Worm (Caenorhabditis elegans): ENCODE measurements around the gene F21A3.3.

F21A3.3 gene

DNA sequence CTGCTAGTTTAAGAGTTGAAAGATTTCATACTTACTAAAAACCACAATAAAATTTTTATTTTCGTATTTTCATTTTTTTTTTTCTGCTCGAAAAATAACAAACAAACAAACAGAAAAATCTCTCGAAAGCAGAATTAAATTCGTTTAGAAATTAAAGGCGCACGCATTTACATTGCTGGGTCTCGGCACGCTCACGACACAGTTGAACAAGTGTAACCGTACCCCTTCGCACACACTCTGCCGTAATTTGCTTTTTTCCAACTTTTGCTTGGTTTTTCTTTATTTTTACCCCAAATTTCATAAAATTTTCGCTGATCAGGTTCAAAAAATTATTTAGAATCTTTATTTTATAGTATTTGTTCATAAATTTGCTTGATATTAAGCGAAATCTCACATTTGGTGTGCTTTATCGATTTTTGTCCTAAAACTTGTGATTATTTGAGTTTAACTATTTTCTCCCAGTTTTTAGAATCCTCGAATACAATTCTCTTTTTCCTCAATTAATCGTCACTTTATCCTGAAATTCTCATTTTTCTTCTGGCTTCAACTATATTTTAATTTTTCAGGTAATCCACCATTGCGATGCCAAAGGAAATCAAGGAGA, 5.8 kb upstream of the F21A3.3 start, which contains the start of gene rpl-38 (continued):
- TF ChIP-seq lsy-2 (tag; optimal IDR thresholded peaks at IDR 0.05) (peak; percentile 98 to 99), ztf-11 (tag; optimal IDR thresholded peaks at IDR 0.05) (no peak), lin-13 (GFP tag; optimal IDR thresholded peaks at IDR 0.05) (no peak), gmeb-1 (tag; optimal IDR thresholded peaks at IDR 0.05) (peak; percentile 85), blmp-1 (tag; optimal IDR thresholded peaks at IDR 0.05; ENCODE audit: insufficient read depth) (peak; percentile 58)

DNA sequence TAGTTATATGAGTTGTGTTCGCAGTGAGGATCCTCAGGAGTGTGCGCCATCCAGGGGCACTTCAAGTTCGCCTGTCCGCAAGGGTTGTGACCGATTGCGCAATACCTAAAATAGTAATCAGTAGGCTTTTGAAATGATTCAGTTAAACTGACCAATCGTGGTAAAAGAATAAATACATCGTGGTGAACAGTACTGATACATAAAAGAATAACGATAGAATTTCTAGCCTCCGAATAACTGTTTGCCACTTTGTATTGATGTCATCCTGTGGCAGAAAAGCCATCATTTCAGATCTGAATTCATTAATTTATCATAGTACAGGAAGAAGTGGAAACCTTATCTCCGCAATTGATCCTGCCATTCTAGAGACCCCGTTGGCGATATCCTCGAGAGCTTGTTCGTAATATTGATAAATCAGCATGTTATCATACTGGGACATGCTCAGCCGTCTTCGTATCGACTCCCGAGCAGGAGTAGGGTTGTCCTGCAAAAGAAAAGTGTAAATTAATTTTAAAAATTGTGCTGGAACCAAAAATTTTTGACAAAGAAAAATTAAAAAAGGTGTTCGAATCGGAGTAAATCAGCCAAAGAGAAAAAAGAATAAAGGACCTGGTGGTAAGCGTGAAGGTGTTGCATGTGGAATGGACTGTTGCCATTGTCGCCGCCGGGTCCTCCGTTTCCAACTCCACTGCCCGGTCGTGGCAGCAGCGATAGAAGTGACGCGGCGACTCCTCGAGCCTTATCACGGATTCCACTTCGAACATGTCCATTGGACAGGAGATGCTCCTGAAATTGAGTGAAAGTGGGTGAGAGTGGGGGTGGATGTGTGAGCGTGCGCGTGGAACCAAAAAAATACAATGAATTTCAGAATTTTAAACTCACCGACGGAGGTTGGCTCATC, 4.4 kb upstream of the F21A3.3 start:
- TF ChIP-seq nhr-21 (tag; optimal IDR thresholded peaks at IDR 0.05) (no peak), sma-3 (GFP tag; optimal IDR thresholded peaks at IDR 0.05) (no peak), lin-39 (tag; optimal IDR thresholded peaks at IDR 0.05) (no peak), egl-27 (tag; optimal IDR thresholded peaks at IDR 0.05) (no peak), nhr-77 (tag; optimal IDR thresholded peaks at IDR 0.05) (no peak), dmd-4 (tag; optimal IDR thresholded peaks at IDR 0.05) (no peak), aly-2 (tag; optimal IDR thresholded peaks at IDR 0.05) (no peak), nhr-25 (tag; optimal IDR thresholded peaks at IDR 0.05) (no peak)

- TF ChIP-seq fos-1 (tag; optimal IDR thresholded peaks at IDR 0.05) (peak; percentile 2), lsy-2 (tag; optimal IDR thresholded peaks at IDR 0.05) (peak in 1 of 2 experiments; percentile 13), unc-39 (tag; optimal IDR thresholded peaks at IDR 0.05) (no peak), nhr-6 (tag; optimal IDR thresholded peaks at IDR 0.05) (no peak), nhr-129 (tag; optimal IDR thresholded peaks at IDR 0.05) (peak; percentile 35), R02D3.7 (tag; optimal IDR thresholded peaks at IDR 0.05) (no peak), mdl-1 (tag; optimal IDR thresholded peaks at IDR 0.05) (no peak), unc-55 (GFP tag; optimal IDR thresholded peaks at IDR 0.05) (no peak), elt-3 (tag; optimal IDR thresholded peaks at IDR 0.05) (no peak), nhr-25 (tag; optimal IDR thresholded peaks at IDR 0.05) (no peak), ztf-11 (tag; optimal IDR thresholded peaks at IDR 0.05) (no peak), unc-62 (GFP tag; optimal IDR thresholded peaks at IDR 0.05) (no peak), mbf-1 (tag; optimal IDR thresholded peaks at IDR 0.05) (no peak)
Observed at ce11 chrV:15515365-15515764, 2.1 kb upstream of the F21A3.3 start.

DNA sequence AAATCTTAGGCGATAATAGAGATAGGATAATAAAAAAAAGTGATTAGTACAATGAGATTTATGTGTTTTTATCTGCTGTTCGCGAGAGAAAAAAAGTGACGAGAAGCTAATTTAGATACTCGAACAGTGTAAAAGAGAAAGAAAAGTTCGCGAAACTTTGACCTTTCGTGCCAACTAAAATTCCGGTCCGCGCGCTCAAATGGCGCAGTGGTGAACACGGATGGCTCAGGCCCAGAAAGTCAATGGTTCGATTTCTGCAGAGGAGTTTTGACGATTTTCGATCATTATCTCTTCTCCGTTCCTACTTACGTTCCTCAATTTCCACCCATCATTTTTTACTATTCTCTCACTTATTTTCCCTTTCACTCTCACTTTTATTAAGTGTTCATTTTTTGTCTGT, 1.0 kb upstream of the F21A3.3 start:
- TF ChIP-seq mab-5 (tag; optimal IDR thresholded peaks at IDR 0.05) (no peak), lsy-2 (tag; optimal IDR thresholded peaks at IDR 0.05) (no peak), nhr-12 (tag; optimal IDR thresholded peaks at IDR 0.05) (no peak), unc-39 (tag; optimal IDR thresholded peaks at IDR 0.05) (no peak), dmd-4 (tag; optimal IDR thresholded peaks at IDR 0.05) (no peak), ztf-1 (GFP tag; conservative IDR thresholded peaks at IDR 0.05) (no peak), alr-1 (tag; optimal IDR thresholded peaks at IDR 0.05) (no peak), unc-55 (GFP tag; optimal IDR thresholded peaks at IDR 0.05) (no peak), sem-4 (tag; optimal IDR thresholded peaks at IDR 0.05) (no peak), ceh-82 (tag; optimal IDR thresholded peaks at IDR 0.05) (no peak), skn-1 (tag; optimal IDR thresholded peaks at IDR 0.05) (no peak)

ce11 chrV:15519845-15520244, 2.3 kb downstream of the F21A3.3 start:
- TF ChIP-seq egl-27 (tag; optimal IDR thresholded peaks at IDR 0.05): no peak
- no peak for TF ChIP-seq ceh-16 (tag; optimal IDR thresholded peaks at IDR 0.05)

- TF ChIP-seq mab-5 (tag; optimal IDR thresholded peaks at IDR 0.05) (peak; percentile 60), nhr-6 (tag; optimal IDR thresholded peaks at IDR 0.05) (no peak), lin-13 (GFP tag; optimal IDR thresholded peaks at IDR 0.05) (no peak), zag-1 (tag; optimal IDR thresholded peaks at IDR 0.05) (peak; percentile 20), nhr-21 (tag; optimal IDR thresholded peaks at IDR 0.05) (no peak), ama-1 (optimal IDR thresholded peaks at IDR 0.05) (no peak), nhr-77 (tag; optimal IDR thresholded peaks at IDR 0.05) (no peak), nhr-10 (tag; optimal IDR thresholded peaks at IDR 0.05) (no peak), lsy-2 (tag; optimal IDR thresholded peaks at IDR 0.05) (peak in 1 of 2 experiments; percentile 29)
Observed at ce11 chrV:15520398-15520797, 2.9 kb downstream of the F21A3.3 start.

Data from whole organism, L2 larva.